Fruit fly (Drosophila melanogaster) whole organism, embryonic: Measurements from ENCODE around the gene EMC6.
A peak's percentile ranks its signal among the peaks of the same experiment; 100 is the strongest.

ENCODE experiments used
- ATbp ChIP-seq: fragments of 200-800 bp; sonication (Bioruptor generic); optimal IDR thresholded peaks from 2 replicates; lab custom pipeline; 2017; ENCODE audit warnings: missing biosample characterization, mild to moderate bottlenecking, missing genetic modification characterization, missing genetic modification reagents
- CG1024 ChIP-seq: fragments of 200-800 bp; sonication (Bioruptor generic); IDR thresholded peaks from 2 replicates; pipeline ENCODE4 v1.3.6; 2022; ENCODE audit warnings: missing biosample characterization, missing genetic modification characterization
- CG10959 ChIP-seq: fragments of 200-800 bp; sonication (Bioruptor generic); IDR thresholded peaks from 2 replicates; pipeline ENCODE4 v1.3.6; 2022; ENCODE audit warnings: missing biosample characterization, missing genetic modification characterization
- CG13123 ChIP-seq: fragments of 200-800 bp; sonication (Bioruptor generic); optimal IDR thresholded peaks from 2 replicates; lab custom pipeline; 2016; ENCODE audit warnings: missing biosample characterization, missing genetic modification characterization
- CG18262 ChIP-seq: fragments of 200-800 bp; optimal IDR thresholded peaks from 3 replicates; lab custom pipeline; 2019; ENCODE audit warnings: missing biosample characterization, mild to moderate bottlenecking, missing genetic modification characterization, moderate library complexity
- CG2116 ChIP-seq: fragments of 200-800 bp; sonication (Bioruptor generic); optimal IDR thresholded peaks from 3 replicates; lab custom pipeline; 2018; ENCODE audit warnings: missing biosample characterization, mild to moderate bottlenecking, missing genetic modification characterization
- CG2875 ChIP-seq: fragments of 200-800 bp; sonication (Bioruptor generic); optimal IDR thresholded peaks from 2 replicates; lab custom pipeline; 2017; ENCODE audit warnings: missing biosample characterization, mild to moderate bottlenecking, missing genetic modification characterization, missing genetic modification reagents
- CG30403 ChIP-seq: fragments of 200-800 bp; sonication (Bioruptor generic); optimal IDR thresholded peaks from 3 replicates; lab custom pipeline; 2016; ENCODE audit warnings: missing biosample characterization, missing genetic modification characterization
- CG31365 ChIP-seq: fragments of 200-800 bp; sonication (Bioruptor generic); optimal IDR thresholded peaks from 2 replicates; lab custom pipeline; 2018; ENCODE audit warnings: missing biosample characterization, mild to moderate bottlenecking, missing genetic modification characterization
- CG3163 ChIP-seq: fragments of 200-800 bp; sonication (Bioruptor generic); optimal IDR thresholded peaks from 3 replicates; lab custom pipeline; 2016; ENCODE audit warnings: missing biosample characterization, missing genetic modification characterization
- CG33557 ChIP-seq: fragments of 200-800 bp; sonication (Bioruptor generic); optimal IDR thresholded peaks from 2 replicates; lab custom pipeline; 2019; ENCODE audit warnings: missing biosample characterization, mild to moderate bottlenecking, missing genetic modification characterization, moderate library complexity
- CG3995 ChIP-seq: fragments of 200-800 bp; sonication (Bioruptor generic); optimal IDR thresholded peaks from 3 replicates; lab custom pipeline; 2016; ENCODE audit warnings: missing biosample characterization, missing genetic modification characterization
- CG4360 ChIP-seq: fragments of 200-800 bp; sonication (Bioruptor generic); IDR thresholded peaks from 2 replicates; pipeline ENCODE4 v1.3.6; 2022; ENCODE audit warnings: missing biosample characterization, missing genetic modification characterization
- CG7928 ChIP-seq: fragments of 200-800 bp; sonication (Bioruptor generic); optimal IDR thresholded peaks from 2 replicates; lab custom pipeline; 2017; ENCODE audit warnings: missing biosample characterization, mild to moderate bottlenecking, missing genetic modification characterization
- CHES-1-like ChIP-seq: fragments of 200-800 bp; sonication (Bioruptor generic); optimal IDR thresholded peaks from 2 replicates; lab custom pipeline; 2016; ENCODE audit warnings: missing biosample characterization, missing genetic modification characterization
- CTCF ChIP-seq: fragments of 200-800 bp; sonication (Bioruptor generic); optimal IDR thresholded peaks from 2 replicates; lab custom pipeline; 2017; ENCODE audit warnings: missing biosample characterization, mild to moderate bottlenecking, missing genetic modification characterization, moderate library complexity
- CoRest ChIP-seq: fragments of 200-800 bp; sonication (Bioruptor generic); optimal IDR thresholded peaks from 3 replicates; lab custom pipeline; 2018; ENCODE audit warnings: missing biosample characterization, mild to moderate bottlenecking, missing genetic modification characterization, moderate library complexity
- D ChIP-seq, 2 experiments: fragments of 200-800 bp in 1 of 2; fragments of >200 bp in 1 of 2; sonication (Bioruptor generic) in 1 of 2; optimal IDR thresholded peaks; 2 replicates in 1 of 2; 3 replicates in 1 of 2; lab custom pipeline; 2017; ENCODE audit warnings: mild to moderate bottlenecking in 1 of 2, missing biosample characterization in 1 of 2, missing genetic modification characterization in 1 of 2, missing genetic modification reagents in 1 of 2
- Deaf1 ChIP-seq: fragments of 200-800 bp; optimal IDR thresholded peaks from 3 replicates; lab custom pipeline; 2019; ENCODE audit warnings: missing biosample characterization, mild to moderate bottlenecking, missing genetic modification characterization, moderate library complexity
- Elba2 ChIP-seq: fragments of 200-800 bp; sonication (Bioruptor generic); optimal IDR thresholded peaks from 3 replicates; lab custom pipeline; 2016; ENCODE audit warnings: missing biosample characterization, missing genetic modification characterization
- Gsc ChIP-seq: fragments of 200-800 bp; sonication (Bioruptor generic); IDR thresholded peaks from 2 replicates; pipeline ENCODE4 v1.3.6; 2022; ENCODE audit warnings: missing biosample characterization, missing genetic modification characterization
- Gug ChIP-seq: fragments of 200-800 bp; sonication (Bioruptor generic); IDR thresholded peaks from 4 replicates; pipeline ENCODE4 v1.3.6; 2022; ENCODE audit warnings: missing biosample characterization, missing genetic modification characterization
- HHEX ChIP-seq: fragments of 200-800 bp; sonication (Bioruptor generic); optimal IDR thresholded peaks from 3 replicates; lab custom pipeline; 2017; ENCODE audit warnings: missing biosample characterization, mild to moderate bottlenecking, missing genetic modification characterization, missing genetic modification reagents
- HLH54F ChIP-seq: fragments of 200-800 bp; sonication (Bioruptor generic); optimal IDR thresholded peaks from 3 replicates; lab custom pipeline; 2016; ENCODE audit warnings: missing biosample characterization, missing genetic modification characterization
- HLHmδ ChIP-seq: fragments of 200-800 bp; sonication (Bioruptor generic); optimal IDR thresholded peaks from 2 replicates; lab custom pipeline; 2018; ENCODE audit warnings: missing biosample characterization, mild to moderate bottlenecking, missing genetic modification characterization, moderate library complexity
- Mad ChIP-seq: fragments of 200-800 bp; sonication (Bioruptor generic); optimal IDR thresholded peaks from 2 replicates; lab custom pipeline; 2016; ENCODE audit warnings: missing biosample characterization, missing genetic modification characterization
- Mes4 ChIP-seq: fragments of 200-800 bp; sonication (Bioruptor generic); optimal IDR thresholded peaks from 2 replicates; lab custom pipeline; 2016; ENCODE audit warnings: missing biosample characterization, missing genetic modification characterization
- Nf-YB ChIP-seq: fragments of 200-800 bp; sonication (Bioruptor generic); optimal IDR thresholded peaks from 3 replicates; lab custom pipeline; 2019; ENCODE audit warnings: missing biosample characterization, mild to moderate bottlenecking, missing genetic modification characterization, moderate library complexity
- Nf-YC ChIP-seq: fragments of 200-800 bp; optimal IDR thresholded peaks from 3 replicates; lab custom pipeline; 2019; ENCODE audit warnings: missing biosample characterization, mild to moderate bottlenecking, missing genetic modification characterization, moderate library complexity
- Opbp ChIP-seq: fragments of 200-800 bp; sonication (Bioruptor generic); IDR thresholded peaks from 3 replicates; pipeline ENCODE4 v1.3.6; 2022; ENCODE audit warnings: missing biosample characterization, missing genetic modification characterization; ENCODE audit not compliant: partially characterized antibody
- Poxn ChIP-seq: fragments of 200-800 bp; sonication (Bioruptor generic); IDR thresholded peaks from 2 replicates; pipeline ENCODE4 v1.3.6; 2022; ENCODE audit warnings: missing biosample characterization, missing genetic modification characterization
- Spps ChIP-seq: fragments of 200-800 bp; sonication (Bioruptor generic); optimal IDR thresholded peaks from 2 replicates; lab custom pipeline; 2018; ENCODE audit warnings: missing biosample characterization, mild to moderate bottlenecking, missing genetic modification characterization
- amos ChIP-seq: fragments of 200-800 bp; sonication (Bioruptor generic); IDR thresholded peaks from 2 replicates; pipeline ENCODE4 v1.3.6; 2022; ENCODE audit warnings: missing biosample characterization, missing genetic modification characterization; ENCODE audit not compliant: partially characterized antibody
- ato ChIP-seq: fragments of 200-800 bp; sonication (Bioruptor generic); IDR thresholded peaks from 2 replicates; pipeline ENCODE4 v1.3.6; 2022; ENCODE audit warnings: missing biosample characterization, missing genetic modification characterization; ENCODE audit not compliant: partially characterized antibody
- bigmax ChIP-seq: fragments of 200-800 bp; sonication (Bioruptor generic); optimal IDR thresholded peaks from 2 replicates; lab custom pipeline; 2018; ENCODE audit warnings: missing biosample characterization, mild to moderate bottlenecking, missing genetic modification characterization
- cg ChIP-seq: fragments of 200-800 bp; sonication (Bioruptor generic); optimal IDR thresholded peaks from 3 replicates; lab custom pipeline; 2019; ENCODE audit warnings: missing biosample characterization, mild to moderate bottlenecking, missing genetic modification characterization, moderate library complexity
- crol ChIP-seq: fragments of 200-800 bp; sonication (Bioruptor generic); IDR thresholded peaks from 2 replicates; pipeline ENCODE4 v1.3.6; 2022; ENCODE audit warnings: missing biosample characterization, missing genetic modification characterization
- crp ChIP-seq, 2 experiments: fragments of 200-800 bp; sonication (Bioruptor generic); optimal IDR thresholded peaks; 2 replicates in 1 of 2; 3 replicates in 1 of 2; lab custom pipeline; 2017; ENCODE audit warnings: missing biosample characterization in 2 of 2, missing genetic modification characterization in 2 of 2, mild to moderate bottlenecking in 1 of 2, moderate library complexity in 1 of 2
- esg ChIP-seq: fragments of 200-800 bp; sonication (Bioruptor generic); conservative IDR thresholded peaks from 2 replicates; pipeline ENCODE4 v1.3.6; 2022; ENCODE audit warnings: missing biosample characterization, missing genetic modification characterization
- grn ChIP-seq: fragments of 200-800 bp; sonication (Bioruptor generic); optimal IDR thresholded peaks from 3 replicates; lab custom pipeline; 2017; ENCODE audit warnings: missing biosample characterization, missing genetic modification characterization
- gsb-n ChIP-seq: fragments of 200-800 bp; sonication (Bioruptor generic); optimal IDR thresholded peaks from 3 replicates; lab custom pipeline; 2018; ENCODE audit warnings: missing biosample characterization, mild to moderate bottlenecking, missing genetic modification characterization
- hth ChIP-seq: fragments of >200 bp; optimal IDR thresholded peaks from 2 replicates; lab custom pipeline; 2017; ENCODE audit warnings: inconsistent platforms
- kay ChIP-seq: fragments of 200-800 bp; sonication (Bioruptor generic); optimal IDR thresholded peaks from 2 replicates; lab custom pipeline; 2016; ENCODE audit warnings: missing biosample characterization, missing genetic modification characterization
- lmd ChIP-seq: fragments of 200-800 bp; sonication (Bioruptor generic); IDR thresholded peaks from 2 replicates; pipeline ENCODE4 v1.3.6; 2022; ENCODE audit warnings: missing biosample characterization, missing genetic modification characterization
- mld ChIP-seq: fragments of 200-800 bp; sonication (Bioruptor generic); IDR thresholded peaks from 3 replicates; pipeline ENCODE4 v1.3.6; 2022; ENCODE audit warnings: missing biosample characterization, missing genetic modification characterization; ENCODE audit not compliant: partially characterized antibody
- ro ChIP-seq: fragments of 200-800 bp; sonication (Bioruptor generic); IDR thresholded peaks from 2 replicates; pipeline ENCODE4 v1.3.6; 2022; ENCODE audit warnings: missing biosample characterization, missing genetic modification characterization
- salm ChIP-seq: fragments of 200-800 bp; sonication (Bioruptor generic); optimal IDR thresholded peaks from 2 replicates; lab custom pipeline; 2018; ENCODE audit warnings: missing biosample characterization, mild to moderate bottlenecking, missing genetic modification characterization
- sd ChIP-seq: fragments of 200-800 bp; sonication (Bioruptor generic); optimal IDR thresholded peaks from 3 replicates; lab custom pipeline; 2018; ENCODE audit warnings: missing biosample characterization, mild to moderate bottlenecking, missing genetic modification characterization, moderate library complexity
- slbo ChIP-seq: fragments of 200-800 bp; sonication (Bioruptor generic); IDR thresholded peaks from 2 replicates; pipeline ENCODE4 v1.3.6; 2022; ENCODE audit warnings: missing biosample characterization, missing genetic modification characterization
- wor ChIP-seq: fragments of 200-800 bp; sonication (Bioruptor generic); IDR thresholded peaks from 2 replicates; pipeline ENCODE4 v1.3.6; 2022; ENCODE audit warnings: missing biosample characterization, missing genetic modification characterization
- zen2 ChIP-seq: fragments of 200-800 bp; sonication (Bioruptor generic); IDR thresholded peaks from 3 replicates; pipeline ENCODE4 v1.3.6; 2022; ENCODE audit warnings: missing biosample characterization, missing genetic modification characterization; ENCODE audit not compliant: partially characterized antibody

EMC6 gene

dm6 chr3R:25074558-25074964 is 49.7 kb upstream of the EMC6 start, which contains the start of the genes shams and CG11920 (continued):
- TF ChIP-seq cg (GFP tag; lab: Kevin White, UChicago), result peak; percentile 16
- TF ChIP-seq Mad (GFP tag; lab: Kevin White, UChicago), result no peak
- no peak for TF ChIP-seq sd (tag; lab: Kevin White, UChicago)
- TF ChIP-seq crp (GFP tag; optimal IDR thresholded peaks at IDR 0.05; lab: Kevin White, UChicago), result peak in 1 of 2 experiments; percentile 73
- no peak for TF ChIP-seq CG4360 (GFP tag; lab: Robert Waterston, UW)
- TF ChIP-seq Nf-YC (tag; lab: Kevin White, UChicago), result peak; percentile 42
- peak; percentile 80 for TF ChIP-seq CG2116
- no peak for TF ChIP-seq CG10959 (GFP tag; lab: Robert Waterston, UW)
- peak; percentile 3 for TF ChIP-seq CG18262
- TF ChIP-seq HLH54F, result no peak
- TF ChIP-seq kay (GFP tag; lab: Kevin White, UChicago), result no peak
- no peak for TF ChIP-seq CHES-1-like (GFP tag; lab: Kevin White, UChicago)
- no peak; the same call in 2 of the 3 replicates for TF ChIP-seq zen2 (GFP tag; lab: Robert Waterston, UW)
- TF ChIP-seq CG13123, result no peak
- TF ChIP-seq Nf-YB, result peak; percentile 24
- no peak for TF ChIP-seq esg (GFP tag; lab: Robert Waterston, UW)
- TF ChIP-seq CG2875 (GFP tag; lab: Kevin White, UChicago), result no peak
- no peak for TF ChIP-seq CG33557 (GFP tag; lab: Kevin White, UChicago)
- TF ChIP-seq slbo (GFP tag; lab: Robert Waterston, UW), result no peak; the same call in 1 of the 2 replicates
- no peak for TF ChIP-seq Elba2 (GFP tag; lab: Kevin White, UChicago)
- TF ChIP-seq crol, result no peak
- TF ChIP-seq wor (GFP tag; lab: Robert Waterston, UW), result no peak
- TF ChIP-seq CG30403 (GFP tag; lab: Kevin White, UChicago), result peak; percentile 29
- TF ChIP-seq D (optimal IDR thresholded peaks at IDR 0.05; lab: Kevin White, UChicago), result no peak
- no peak for TF ChIP-seq D (GFP tag; optimal IDR thresholded peaks at IDR 0.05; lab: Kevin White, UChicago)
- TF ChIP-seq HHEX, result no peak
- no peak for TF ChIP-seq Mes4 (GFP tag; lab: Kevin White, UChicago)
- no peak for TF ChIP-seq Gug
- TF ChIP-seq CG7928 (GFP tag; lab: Kevin White, UChicago), result no peak
- no peak for TF ChIP-seq Deaf1 (tag; lab: Kevin White, UChicago)
- TF ChIP-seq ATbp (GFP tag; lab: Kevin White, UChicago), result no peak
- TF ChIP-seq hth, result no peak
- peak; percentile 47; the same call in 1 of the 3 replicates for TF ChIP-seq Opbp
- TF ChIP-seq ato (GFP tag; lab: Robert Waterston, UW), result peak; percentile 57; the same call in 1 of the 2 replicates
- no peak for TF ChIP-seq Poxn (GFP tag; lab: Robert Waterston, UW)
- no peak for TF ChIP-seq mld (GFP tag; lab: Robert Waterston, UW)
- peak; percentile 57 for TF ChIP-seq CG3995 (GFP tag; lab: Kevin White, UChicago)
- peak; percentile 3 for TF ChIP-seq Spps (tag; lab: Kevin White, UChicago)
- TF ChIP-seq grn, result no peak
- TF ChIP-seq amos (GFP tag; lab: Robert Waterston, UW), result no peak; the same call in 1 of the 2 replicates
- no peak for TF ChIP-seq CG1024 (GFP tag; lab: Robert Waterston, UW)
- TF ChIP-seq salm (tag; lab: Kevin White, UChicago), result no peak
- no peak for TF ChIP-seq ro (GFP tag; lab: Robert Waterston, UW)
- no peak for TF ChIP-seq HLHmδ
- no peak for TF ChIP-seq CoRest
- no peak for TF ChIP-seq CG3163
- TF ChIP-seq lmd (GFP tag; lab: Robert Waterston, UW), result no peak
- TF ChIP-seq gsb-n (tag; lab: Kevin White, UChicago), result peak; percentile 40
- no peak for TF ChIP-seq CG31365 (tag; lab: Kevin White, UChicago)
- TF ChIP-seq Gsc (GFP tag; lab: Robert Waterston, UW), result no peak
- TF ChIP-seq bigmax (GFP tag; lab: Kevin White, UChicago), result no peak
- no peak for TF ChIP-seq CTCF (GFP tag; lab: Kevin White, UChicago)
